Fruit fly (Drosophila melanogaster) whole organism, embryonic: ENCODE measurements around the gene tbc.

ENCODE experiments used
- Bteb2 ChIP-seq: fragments of 200-800 bp; sonication (Bioruptor generic); optimal IDR thresholded peaks from 2 replicates; lab custom pipeline; 2016; ENCODE audit warnings: missing biosample characterization, missing genetic modification characterization
- CG10147 ChIP-seq: fragments of 200-800 bp; sonication (Bioruptor generic); optimal IDR thresholded peaks from 2 replicates; lab custom pipeline; 2019; ENCODE audit warnings: missing biosample characterization, mild to moderate bottlenecking, missing genetic modification characterization, moderate library complexity
- CG10321 ChIP-seq: fragments of 200-800 bp; sonication (Bioruptor generic); IDR thresholded peaks from 2 replicates; pipeline ENCODE4 v1.3.6; 2022; ENCODE audit warnings: missing biosample characterization, missing genetic modification characterization
- CG11560 ChIP-seq: fragments of 200-800 bp; sonication (Bioruptor generic); IDR thresholded peaks from 3 replicates; pipeline ENCODE4 v1.3.6; 2022; ENCODE audit warnings: missing biosample characterization, missing genetic modification characterization
- CG11695 ChIP-seq: fragments of 200-800 bp; sonication (Bioruptor generic); IDR thresholded peaks from 3 replicates; pipeline ENCODE4 v1.3.6; 2022; ENCODE audit warnings: missing biosample characterization, missing genetic modification characterization
- CG12299 ChIP-seq: fragments of 200-800 bp; sonication (Bioruptor generic); optimal IDR thresholded peaks from 2 replicates; lab custom pipeline; 2018; ENCODE audit warnings: missing biosample characterization, mild to moderate bottlenecking, missing genetic modification characterization
- CG12391 ChIP-seq: fragments of 200-800 bp; sonication (Bioruptor generic); optimal IDR thresholded peaks from 3 replicates; lab custom pipeline; 2018; ENCODE audit warnings: missing biosample characterization, mild to moderate bottlenecking, missing genetic modification characterization, moderate library complexity
- CG17568 ChIP-seq: fragments of 200-800 bp; sonication (Bioruptor generic); optimal IDR thresholded peaks from 2 replicates; lab custom pipeline; 2018; ENCODE audit warnings: missing biosample characterization, mild to moderate bottlenecking, missing genetic modification characterization, moderate library complexity
- CG17829 ChIP-seq: fragments of 200-800 bp; optimal IDR thresholded peaks from 2 replicates; lab custom pipeline; 2019; ENCODE audit warnings: missing biosample characterization, mild to moderate bottlenecking, missing genetic modification characterization, moderate library complexity
- CG18619 ChIP-seq: fragments of 200-800 bp; sonication (Bioruptor generic); optimal IDR thresholded peaks from 3 replicates; lab custom pipeline; 2017; ENCODE audit warnings: missing biosample characterization, mild to moderate bottlenecking, missing genetic modification characterization
- CG2875 ChIP-seq: fragments of 200-800 bp; sonication (Bioruptor generic); optimal IDR thresholded peaks from 2 replicates; lab custom pipeline; 2017; ENCODE audit warnings: missing biosample characterization, mild to moderate bottlenecking, missing genetic modification characterization, missing genetic modification reagents
- CG30020 ChIP-seq: fragments of 200-800 bp; optimal IDR thresholded peaks from 2 replicates; lab custom pipeline; 2019; ENCODE audit warnings: missing biosample characterization, mild to moderate bottlenecking, missing genetic modification characterization, moderate library complexity
- CG30431 ChIP-seq: fragments of 200-800 bp; sonication (Bioruptor generic); optimal IDR thresholded peaks from 2 replicates; lab custom pipeline; 2017; ENCODE audit warnings: missing biosample characterization, missing genetic modification characterization
- CG31224 ChIP-seq: fragments of 200-800 bp; sonication (Bioruptor generic); IDR thresholded peaks from 2 replicates; pipeline ENCODE4 v1.3.6; 2022; ENCODE audit warnings: missing biosample characterization, missing genetic modification characterization
- CG32532 ChIP-seq: fragments of 200-800 bp; sonication (Bioruptor generic); IDR thresholded peaks from 2 replicates; pipeline ENCODE4 v1.3.6; 2022; ENCODE audit warnings: missing biosample characterization, missing genetic modification characterization
- CG3847 ChIP-seq: fragments of 200-800 bp; sonication (Bioruptor generic); IDR thresholded peaks from 2 replicates; pipeline ENCODE4 v1.3.6; 2022; ENCODE audit warnings: missing biosample characterization, missing genetic modification characterization
- CG4328 ChIP-seq: fragments of 200-800 bp; sonication (Bioruptor generic); optimal IDR thresholded peaks from 3 replicates; lab custom pipeline; 2017; ENCODE audit warnings: missing biosample characterization, missing genetic modification reagents, missing genetic modification characterization
- CG4617 ChIP-seq: fragments of 200-800 bp; sonication (Bioruptor generic); optimal IDR thresholded peaks from 3 replicates; lab custom pipeline; 2016; ENCODE audit warnings: missing biosample characterization, missing genetic modification characterization, borderline replicate concordance
- CG4820 ChIP-seq: fragments of 200-800 bp; sonication (Bioruptor generic); optimal IDR thresholded peaks from 3 replicates; lab custom pipeline; 2016; ENCODE audit warnings: missing biosample characterization, missing genetic modification characterization
- CG5180 ChIP-seq: fragments of 200-800 bp; sonication (Bioruptor generic); optimal IDR thresholded peaks from 3 replicates; lab custom pipeline; 2017; ENCODE audit warnings: missing biosample characterization, missing genetic modification characterization, mild to moderate bottlenecking, moderate library complexity, missing genetic modification reagents
- CG6765 ChIP-seq: fragments of 200-800 bp; sonication (Bioruptor generic); optimal IDR thresholded peaks from 3 replicates; lab custom pipeline; 2017; ENCODE audit warnings: missing biosample characterization, mild to moderate bottlenecking, missing genetic modification characterization
- CG6854 ChIP-seq: fragments of 200-800 bp; sonication (Bioruptor generic); optimal IDR thresholded peaks from 3 replicates; lab custom pipeline; 2017; ENCODE audit warnings: missing biosample characterization, mild to moderate bottlenecking, missing genetic modification characterization
- CG8359 ChIP-seq: fragments of 200-800 bp; sonication (Bioruptor generic); optimal IDR thresholded peaks from 2 replicates; lab custom pipeline; 2017; ENCODE audit warnings: missing biosample characterization, mild to moderate bottlenecking, missing genetic modification characterization, borderline replicate concordance
- CG8388 ChIP-seq: fragments of 200-800 bp; sonication (Bioruptor generic); optimal IDR thresholded peaks from 2 replicates; lab custom pipeline; 2019; ENCODE audit warnings: missing biosample characterization, mild to moderate bottlenecking, missing genetic modification characterization, moderate library complexity
- CG8765 ChIP-seq: fragments of 200-800 bp; sonication (Bioruptor generic); IDR thresholded peaks from 2 replicates; pipeline ENCODE4 v1.3.6; 2022; ENCODE audit warnings: missing biosample characterization, missing genetic modification characterization
- CG9797 ChIP-seq: fragments of 200-800 bp; sonication (Bioruptor generic); optimal IDR thresholded peaks from 3 replicates; lab custom pipeline; 2018; ENCODE audit warnings: missing biosample characterization, mild to moderate bottlenecking, missing genetic modification characterization
- D19A ChIP-seq: fragments of 200-800 bp; optimal IDR thresholded peaks from 3 replicates; lab custom pipeline; 2019; ENCODE audit warnings: missing biosample characterization, mild to moderate bottlenecking, missing genetic modification characterization, moderate library complexity
- Dek ChIP-seq: fragments of 200-800 bp; sonication (Bioruptor generic); optimal IDR thresholded peaks from 3 replicates; lab custom pipeline; 2019; ENCODE audit warnings: missing biosample characterization, mild to moderate bottlenecking, missing genetic modification characterization, moderate library complexity
- Eip74EF ChIP-seq, 2 experiments: fragments of 200-800 bp in 1 of 2; fragments of >200 bp in 1 of 2; sonication (Bioruptor generic) in 1 of 2; optimal IDR thresholded peaks; 2 replicates each; lab custom pipeline; 2017 to 2019; ENCODE audit warnings: missing biosample characterization in 2 of 2, missing genetic modification characterization in 2 of 2, mild to moderate bottlenecking in 1 of 2, moderate library complexity in 1 of 2
- HLH54F ChIP-seq: fragments of 200-800 bp; sonication (Bioruptor generic); optimal IDR thresholded peaks from 3 replicates; lab custom pipeline; 2016; ENCODE audit warnings: missing biosample characterization, missing genetic modification characterization
- Hmr ChIP-seq: fragments of 200-800 bp; sonication (Bioruptor generic); optimal IDR thresholded peaks from 3 replicates; lab custom pipeline; 2017; ENCODE audit warnings: mild to moderate bottlenecking, missing biosample characterization, missing genetic modification reagents, missing genetic modification characterization
- Jarid2 ChIP-seq: fragments of 200-800 bp; sonication (Bioruptor generic); optimal IDR thresholded peaks from 3 replicates; lab custom pipeline; 2017; ENCODE audit warnings: mild to moderate bottlenecking, missing biosample characterization, missing genetic modification reagents, missing genetic modification characterization
- MTF-1 ChIP-seq: fragments of 200-800 bp; sonication (Bioruptor generic); optimal IDR thresholded peaks from 2 replicates; lab custom pipeline; 2018; ENCODE audit warnings: missing biosample characterization, mild to moderate bottlenecking, missing genetic modification characterization, borderline replicate concordance
- NC2α ChIP-seq: fragments of 200-800 bp; sonication (Bioruptor generic); optimal IDR thresholded peaks from 2 replicates; lab custom pipeline; 2016; ENCODE audit warnings: missing biosample characterization, missing genetic modification characterization
- Nf-YA ChIP-seq: fragments of 200-800 bp; sonication (Bioruptor generic); IDR thresholded peaks from 2 replicates; pipeline ENCODE4 v1.3.6; 2022; ENCODE audit warnings: missing biosample characterization, missing genetic modification characterization
- Poxn ChIP-seq: fragments of 200-800 bp; sonication (Bioruptor generic); IDR thresholded peaks from 2 replicates; pipeline ENCODE4 v1.3.6; 2022; ENCODE audit warnings: missing biosample characterization, missing genetic modification characterization
- Sox102F ChIP-seq: fragments of 200-800 bp; sonication (Bioruptor generic); optimal IDR thresholded peaks from 2 replicates; lab custom pipeline; 2018; ENCODE audit warnings: missing biosample characterization, mild to moderate bottlenecking, missing genetic modification characterization, moderate library complexity
- YL-1 ChIP-seq: fragments of 200-800 bp; sonication (Bioruptor generic); optimal IDR thresholded peaks from 3 replicates; lab custom pipeline; 2017; ENCODE audit warnings: missing biosample characterization, mild to moderate bottlenecking, missing genetic modification characterization
- ato ChIP-seq: fragments of 200-800 bp; sonication (Bioruptor generic); IDR thresholded peaks from 2 replicates; pipeline ENCODE4 v1.3.6; 2022; ENCODE audit warnings: missing biosample characterization, missing genetic modification characterization; ENCODE audit not compliant: partially characterized antibody
- corto ChIP-seq: fragments of 200-800 bp; sonication (Bioruptor generic); optimal IDR thresholded peaks from 2 replicates; lab custom pipeline; 2016; ENCODE audit warnings: missing biosample characterization, mild to moderate bottlenecking, missing genetic modification characterization, moderate library complexity
- dan ChIP-seq: fragments of 200-800 bp; sonication (Bioruptor generic); IDR thresholded peaks from 2 replicates; pipeline ENCODE4 v1.3.6; 2022; ENCODE audit warnings: missing biosample characterization, missing genetic modification characterization
- dysf ChIP-seq: fragments of 200-800 bp; sonication (Bioruptor generic); IDR thresholded peaks from 3 replicates; pipeline ENCODE4 v1.3.6; 2022; ENCODE audit warnings: missing biosample characterization, missing genetic modification characterization
- eve ChIP-seq, 2 experiments: fragments of >200 bp; optimal IDR thresholded peaks; 2 replicates each; lab custom pipeline; 2017; ENCODE audit warnings: missing biosample characterization in 2 of 2, missing genetic modification characterization in 2 of 2
- ftz-f1 ChIP-seq: fragments of 200-800 bp; sonication (Bioruptor generic); optimal IDR thresholded peaks from 2 replicates; lab custom pipeline; 2016; ENCODE audit warnings: missing biosample characterization, missing genetic modification characterization
- klu ChIP-seq: fragments of 200-800 bp; sonication (Bioruptor generic); IDR thresholded peaks from 2 replicates; pipeline ENCODE4 v1.3.6; 2022; ENCODE audit warnings: missing biosample characterization, missing genetic modification characterization
- lilli ChIP-seq: fragments of 200-800 bp; sonication (Bioruptor generic); optimal IDR thresholded peaks from 3 replicates; lab custom pipeline; 2016; ENCODE audit warnings: missing biosample characterization, missing genetic modification characterization
- mld ChIP-seq: fragments of 200-800 bp; sonication (Bioruptor generic); IDR thresholded peaks from 3 replicates; pipeline ENCODE4 v1.3.6; 2022; ENCODE audit warnings: missing biosample characterization, missing genetic modification characterization; ENCODE audit not compliant: partially characterized antibody
- sc ChIP-seq, 3 experiments: fragments of >200 bp in 2 of 3; fragments of 200-800 bp in 1 of 3; sonication (Bioruptor generic) in 1 of 3; optimal IDR thresholded peaks; 2 replicates in 2 of 3; 3 replicates in 1 of 3; lab custom pipeline; 2017; ENCODE audit warnings: mild to moderate bottlenecking in 1 of 3, missing biosample characterization in 1 of 3, missing genetic modification characterization in 1 of 3, missing genetic modification reagents in 1 of 3
- seq ChIP-seq: fragments of 200-800 bp; sonication (Bioruptor generic); IDR thresholded peaks from 2 replicates; pipeline ENCODE4 v1.3.6; 2022; ENCODE audit warnings: missing biosample characterization, missing genetic modification characterization
- sisA ChIP-seq: fragments of 200-800 bp; sonication (Bioruptor generic); IDR thresholded peaks from 2 replicates; pipeline ENCODE4 v1.3.6; 2022; ENCODE audit warnings: missing biosample characterization, missing genetic modification characterization

The tbc gene

dm6 chrX:20510540-20510939 lies 61.4 kb downstream of the tbc start, which contains the start of gene RhoGAP19D (continued):
- TF ChIP-seq Eip74EF (GFP tag; optimal IDR thresholded peaks at IDR 0.05; lab: Kevin White, UChicago): no peak
- TF ChIP-seq CG30431 (GFP tag; lab: Kevin White, UChicago): no peak
- TF ChIP-seq CG6765 (GFP tag; lab: Kevin White, UChicago): no peak
- TF ChIP-seq CG17829 (tag; lab: Kevin White, UChicago): peak; percentile 49
- TF ChIP-seq CG11695 (GFP tag; lab: Robert Waterston, UW): no peak
- peak; percentile 48 for TF ChIP-seq CG12391
- 0 out of 2 replicates have a peak, but pooled peaks have one; percentile 21 for TF ChIP-seq CG31224 (GFP tag; lab: Robert Waterston, UW)
- TF ChIP-seq MTF-1 (GFP tag; lab: Kevin White, UChicago): no peak
- TF ChIP-seq NC2α (GFP tag; lab: Kevin White, UChicago): no peak
- no peak for TF ChIP-seq CG8765 (GFP tag; lab: Robert Waterston, UW)
- TF ChIP-seq YL-1 (GFP tag; lab: Kevin White, UChicago): no peak
- peak; percentile 72 for TF ChIP-seq CG32532 (GFP tag; lab: Robert Waterston, UW)
- no peak for TF ChIP-seq CG10147 (GFP tag; lab: Kevin White, UChicago)
- no peak for TF ChIP-seq seq (GFP tag; lab: Robert Waterston, UW)
- peak; percentile 12 for TF ChIP-seq CG4820 (GFP tag; lab: Kevin White, UChicago)
- peak; percentile 44 for TF ChIP-seq sisA
- peak; percentile 73 for TF ChIP-seq HLH54F (GFP tag; lab: Kevin White, UChicago)
- TF ChIP-seq Jarid2: peak; percentile 70
- peak; percentile 73 for TF ChIP-seq lilli (GFP tag; lab: Kevin White, UChicago)
- TF ChIP-seq Hmr (GFP tag; lab: Kevin White, UChicago): peak; percentile 81
- no peak for TF ChIP-seq CG4328 (GFP tag; lab: Kevin White, UChicago)
- no peak for TF ChIP-seq CG6854 (GFP tag; lab: Kevin White, UChicago)
- TF ChIP-seq D19A: no peak
- TF ChIP-seq CG18619 (GFP tag; lab: Kevin White, UChicago): no peak
- TF ChIP-seq CG11560: no peak
- peak; percentile 50 for TF ChIP-seq dysf (GFP tag; lab: Robert Waterston, UW)
- no peak for TF ChIP-seq Nf-YA
- TF ChIP-seq klu (GFP tag; lab: Robert Waterston, UW): no peak
- TF ChIP-seq CG2875 (GFP tag; lab: Kevin White, UChicago): no peak
- TF ChIP-seq ato: peak; percentile 92
- TF ChIP-seq CG17568 (GFP tag; lab: Kevin White, UChicago): no peak
- no peak for TF ChIP-seq CG8388 (GFP tag; lab: Kevin White, UChicago)
- peak; percentile 25 for TF ChIP-seq Dek (tag; lab: Kevin White, UChicago)
- peak; percentile 91 for TF ChIP-seq mld (GFP tag; lab: Robert Waterston, UW)
- TF ChIP-seq sc (optimal IDR thresholded peaks at IDR 0.05; lab: Kevin White, UChicago): no peak
- TF ChIP-seq sc (GFP tag; optimal IDR thresholded peaks at IDR 0.05; lab: Kevin White, UChicago): no peak
- no peak for TF ChIP-seq CG5180 (GFP tag; lab: Kevin White, UChicago)
- TF ChIP-seq Sox102F (GFP tag; lab: Kevin White, UChicago): peak; percentile 4
- no peak for TF ChIP-seq CG12299 (tag; lab: Kevin White, UChicago)
- no peak for TF ChIP-seq eve (GFP tag; optimal IDR thresholded peaks at IDR 0.05; lab: Kevin White, UChicago)
- peak; percentile 83 for TF ChIP-seq CG9797 (GFP tag; lab: Kevin White, UChicago)
- no peak for TF ChIP-seq corto (GFP tag; lab: Kevin White, UChicago)
- TF ChIP-seq CG10321 (GFP tag; lab: Robert Waterston, UW): peak; percentile 15; the same call in 1 of the 2 replicates
- TF ChIP-seq dan (GFP tag; lab: Robert Waterston, UW): no peak
- peak; percentile 22 for TF ChIP-seq CG30020
- TF ChIP-seq Bteb2 (GFP tag; lab: Kevin White, UChicago): no peak
- TF ChIP-seq Poxn: no peak
- TF ChIP-seq CG3847 (GFP tag; lab: Robert Waterston, UW): peak; percentile 79
- peak; percentile 27 for TF ChIP-seq CG4617 (GFP tag; lab: Kevin White, UChicago)
- no peak for TF ChIP-seq CG8359
- peak; percentile 16 for TF ChIP-seq ftz-f1 (GFP tag; lab: Kevin White, UChicago)
